Worm (Caenorhabditis elegans): Measurements from ENCODE around the gene Y62E10A.24.

DNA sequence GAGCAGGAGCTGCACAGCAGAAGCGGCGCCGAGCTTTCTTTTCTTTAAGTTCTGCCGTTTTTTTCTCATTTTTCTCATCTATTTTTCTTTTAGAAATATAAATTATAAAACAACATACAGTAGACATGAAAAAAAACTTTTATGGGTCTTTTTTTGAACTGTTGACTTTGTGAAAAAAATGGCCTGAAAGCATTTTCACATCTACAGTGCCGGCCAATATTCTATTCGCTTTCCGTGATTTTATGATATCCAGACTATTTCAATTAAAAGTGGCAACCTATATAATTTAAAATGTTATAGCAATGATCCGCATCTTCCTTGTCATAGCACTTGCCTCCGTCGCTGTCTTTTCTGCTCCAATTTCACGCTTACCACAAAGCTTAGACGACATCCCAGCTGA, 42.5 kb upstream of the Y62E10A.24 start, which contains the start of gene far-6:
- TF ChIP-seq F57A8.1 (GFP tag; optimal IDR thresholded peaks at IDR 0.05): no peak
- no peak for TF ChIP-seq B0261.1 (tag; optimal IDR thresholded peaks at IDR 0.05)
- no peak for TF ChIP-seq aptf-2 (GFP tag; conservative IDR thresholded peaks at IDR 0.05)
- no peak for TF ChIP-seq pha-4 (tag; optimal IDR thresholded peaks at IDR 0.05)
- no peak for TF ChIP-seq nfyb-1 (GFP tag; IDR thresholded peaks at IDR 0.05)
- TF ChIP-seq egrh-3 (GFP tag; IDR thresholded peaks at IDR 0.05): no peak
- no peak for TF ChIP-seq ceh-79 (tag; optimal IDR thresholded peaks at IDR 0.05)
- no peak for TF ChIP-seq lin-35 (GFP tag; optimal IDR thresholded peaks at IDR 0.05)
- no peak for TF ChIP-seq C17E4.6 (GFP tag; IDR thresholded peaks at IDR 0.05)
- no peak for TF ChIP-seq ama-1 (optimal IDR thresholded peaks at IDR 0.05)
- TF ChIP-seq ama-1 (GFP tag; optimal IDR thresholded peaks at IDR 0.05): no peak
- no peak for TF ChIP-seq dpl-1 (GFP tag; optimal IDR thresholded peaks at IDR 0.05)
- TF ChIP-seq B0019.2 (GFP tag; conservative IDR thresholded peaks at IDR 0.05): no peak
- TF ChIP-seq atf-7 (tag; optimal IDR thresholded peaks at IDR 0.05): no peak
- TF ChIP-seq efl-1 (GFP tag; optimal IDR thresholded peaks at IDR 0.05): no peak

Measured in whole organism, young adult.